Fruit fly (Drosophila melanogaster): ENCODE data around the gene CG12991.

CG12991 gene

dm6 chrX:17578124-17578523 is 1.5 kb upstream of the CG12991 start (continued):
- TF ChIP-seq pb (GFP tag; optimal IDR thresholded peaks at IDR 0.05) (no peak), Dll (GFP tag; IDR thresholded peaks at IDR 0.05; ENCODE audit: partially characterized antibody) (no peak), CG42726 (GFP tag; IDR thresholded peaks at IDR 0.05; ENCODE audit: partially characterized antibody) (no peak), ems (GFP tag; optimal IDR thresholded peaks at IDR 0.05) (no peak), Gsc (GFP tag; IDR thresholded peaks at IDR 0.05) (no peak), Abd-B (GFP tag; optimal IDR thresholded peaks at IDR 0.05) (no peak), nau (GFP tag; optimal IDR thresholded peaks at IDR 0.05) (peak; percentile 8), Meics (GFP tag; optimal IDR thresholded peaks at IDR 0.05) (peak; percentile 21), crc (GFP tag; optimal IDR thresholded peaks at IDR 0.05) (no peak), CG17361 (GFP tag; IDR thresholded peaks at IDR 0.05) (peak; percentile 54; the same call in 1 of the 3 replicates), NFAT (GFP tag; IDR thresholded peaks at IDR 0.05) (no peak), kay (GFP tag; optimal IDR thresholded peaks at IDR 0.05) (no peak), Hr51 (GFP tag; optimal IDR thresholded peaks at IDR 0.05) (peak in 1 of 2 experiments; percentile 29), CG10654 (GFP tag; optimal IDR thresholded peaks at IDR 0.05) (no peak), sens-2 (GFP tag; IDR thresholded peaks at IDR 0.05) (no peak), Ada2b (GFP tag; IDR thresholded peaks at IDR 0.05) (peak; percentile 39; the same call in 1 of the 2 replicates), CG10543 (GFP tag; optimal IDR thresholded peaks at IDR 0.05) (no peak), CG4282 (GFP tag; optimal IDR thresholded peaks at IDR 0.05) (no peak), CG2120 (GFP tag; optimal IDR thresholded peaks at IDR 0.05) (peak; percentile 39), CG6683 (GFP tag; optimal IDR thresholded peaks at IDR 0.05) (no peak), Sox102F (GFP tag; optimal IDR thresholded peaks at IDR 0.05) (peak; percentile 11), CG4730 (GFP tag; IDR thresholded peaks at IDR 0.05) (no peak), Scr (GFP tag; IDR thresholded peaks at IDR 0.05; ENCODE audit: partially characterized antibody) (no peak), unc-4 (GFP tag; IDR thresholded peaks at IDR 0.05; ENCODE audit: partially characterized antibody) (no peak), CG8388 (GFP tag; optimal IDR thresholded peaks at IDR 0.05) (peak; percentile 37), Sry-β (GFP tag; optimal IDR thresholded peaks at IDR 0.05) (no peak), p53 (GFP tag; optimal IDR thresholded peaks at IDR 0.05) (peak; percentile 47), Mrtf (GFP tag; IDR thresholded peaks at IDR 0.05) (0 out of 3 replicates have a peak, but pooled peaks have one; percentile 50), CG15601 (tag; optimal IDR thresholded peaks at IDR 0.05) (no peak), sr (GFP tag; IDR thresholded peaks at IDR 0.05) (no peak), vnd (GFP tag; IDR thresholded peaks at IDR 0.05; ENCODE audit: partially characterized antibody) (no peak), CG10147 (GFP tag; optimal IDR thresholded peaks at IDR 0.05) (no peak), CG6765 (GFP tag; optimal IDR thresholded peaks at IDR 0.05) (no peak), CG3838 (GFP tag; optimal IDR thresholded peaks at IDR 0.05) (no peak), slbo (GFP tag; IDR thresholded peaks at IDR 0.05) (peak; percentile 32; the same call in 1 of the 2 replicates), fu2 (GFP tag; optimal IDR thresholded peaks at IDR 0.05) (peak; percentile 29), E2f1 (GFP tag; IDR thresholded peaks at IDR 0.05) (0 out of 2 replicates have a peak, but pooled peaks have one; percentile 27), caup (GFP tag; optimal IDR thresholded peaks at IDR 0.05; ENCODE audit: severe bottlenecking) (no peak), CG32772 (GFP tag; IDR thresholded peaks at IDR 0.05) (0 out of 2 replicates have a peak, but pooled peaks have one; percentile 24), Aef1 (GFP tag; IDR thresholded peaks at IDR 0.05) (peak; percentile 48; the same call in 2 of the 3 replicates), tx (GFP tag; optimal IDR thresholded peaks at IDR 0.05) (no peak), ci (GFP tag; IDR thresholded peaks at IDR 0.05) (peak; percentile 53; the same call in 1 of the 3 replicates), Poxn (GFP tag; IDR thresholded peaks at IDR 0.05) (no peak), bowl (GFP tag; IDR thresholded peaks at IDR 0.05) (no peak), ham (GFP tag; IDR thresholded peaks at IDR 0.05) (no peak), tio (GFP tag; optimal IDR thresholded peaks at IDR 0.05) (peak; percentile 5), phol (tag; optimal IDR thresholded peaks at IDR 0.05) (no peak), chif (GFP tag; optimal IDR thresholded peaks at IDR 0.05) (no peak), CrebB (tag; optimal IDR thresholded peaks at IDR 0.05) (no peak), otp (GFP tag; IDR thresholded peaks at IDR 0.05) (peak; percentile 55; the same call in 1 of the 3 replicates), esg (GFP tag; conservative IDR thresholded peaks at IDR 0.05) (no peak)

All from whole organism, embryonic.